Fruit fly (Drosophila melanogaster) whole organism, pupa: Measurements from ENCODE around the gene Hex-t2.

Experiments
- CG12605 ChIP-seq: fragments of 200-800 bp; sonication (Bioruptor generic); IDR thresholded peaks from 2 replicates; pipeline ENCODE4 v1.3.6; 2022; ENCODE audit warnings: missing biosample characterization, missing genetic modification characterization
- CG32121 ChIP-seq: fragments of 200-800 bp; sonication (Bioruptor generic); IDR thresholded peaks from 2 replicates; pipeline ENCODE4 v1.3.6; 2022; ENCODE audit warnings: missing biosample characterization, missing genetic modification characterization
- CG34367 ChIP-seq: fragments of 200-800 bp; sonication (Bioruptor generic); optimal IDR thresholded peaks from 2 replicates; lab custom pipeline; 2018; ENCODE audit warnings: missing biosample characterization, mild to moderate bottlenecking, missing genetic modification characterization
- D1 ChIP-seq: fragments of 200-800 bp; sonication (Bioruptor generic); optimal IDR thresholded peaks from 2 replicates; lab custom pipeline; 2018; ENCODE audit warnings: missing biosample characterization, mild to moderate bottlenecking, missing genetic modification characterization, moderate library complexity

DNA sequence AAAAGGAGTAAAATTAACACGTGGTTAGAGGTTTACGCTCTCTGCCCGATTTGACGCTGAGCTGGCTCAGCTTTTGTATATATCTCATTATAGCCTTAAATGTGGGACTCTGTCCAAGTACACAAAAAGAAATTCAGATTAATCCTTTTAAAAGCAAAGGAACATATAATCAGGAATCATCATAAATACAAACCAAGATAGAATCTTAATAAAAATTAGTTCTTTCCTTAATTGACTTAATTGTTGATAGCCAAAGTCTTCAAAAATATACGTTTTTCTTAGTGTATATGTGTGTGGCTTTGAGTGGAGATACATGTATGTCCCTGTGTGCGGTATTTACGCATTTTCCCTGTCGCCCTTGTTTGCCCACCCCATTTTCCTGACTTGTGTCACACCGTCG is 43.8 kb downstream of the Hex-t2 start:
- no peak for TF ChIP-seq CG34367 (tag; lab: Kevin White, UChicago)
- peak; percentile 37; the same call in 1 of the 2 replicates for TF ChIP-seq CG12605
- TF ChIP-seq CG32121 (GFP tag; lab: Robert Waterston, UW): no peak
- no peak for TF ChIP-seq D1 (tag; lab: Kevin White, UChicago)
